Worm (Caenorhabditis elegans): ENCODE results near the gene C25E10.11.

C25E10.11 gene

DNA sequence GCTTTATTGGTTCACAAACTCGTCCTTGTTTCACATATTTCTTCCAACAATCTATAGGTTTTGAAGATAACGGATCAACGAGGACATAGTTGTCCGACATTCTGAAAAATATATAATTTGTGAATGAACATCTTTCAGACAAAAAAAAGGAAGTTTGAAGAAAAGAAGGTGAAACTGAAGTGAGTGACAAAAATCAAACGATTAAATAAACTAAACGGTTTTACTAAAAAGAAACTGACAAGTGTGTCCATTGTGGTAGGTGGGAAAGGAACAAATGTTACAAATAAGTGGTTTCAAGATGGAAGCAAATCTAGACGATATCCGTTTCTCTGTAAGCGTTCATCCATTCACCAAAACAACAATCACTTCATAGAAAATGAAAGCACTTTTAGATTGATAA, 3.8 kb upstream of the C25E10.11 start, which contains the start of gene C25E10.12:
C25E10.12 (minus strand) TSS at position 101 of the 400 bp plus-strand sequence.
- no peak for TF ChIP-seq tab-1 (GFP tag; IDR thresholded peaks at IDR 0.05)
- no peak for TF ChIP-seq flt-1 (GFP tag; IDR thresholded peaks at IDR 0.05)
- TF ChIP-seq T22C8.4 (GFP tag; IDR thresholded peaks at IDR 0.05) = no peak
- TF ChIP-seq ztf-23 (GFP tag; IDR thresholded peaks at IDR 0.05) = no peak
- no peak for TF ChIP-seq med-1 (GFP tag; optimal IDR thresholded peaks at IDR 0.05; ENCODE audit: insufficient read depth)
- TF ChIP-seq cog-1 (tag; optimal IDR thresholded peaks at IDR 0.05) = no peak
- TF ChIP-seq klf-2 (GFP tag; conservative IDR thresholded peaks at IDR 0.05) = no peak
- TF ChIP-seq ref-1 (GFP tag; conservative IDR thresholded peaks at IDR 0.05) = no peak

DNA sequence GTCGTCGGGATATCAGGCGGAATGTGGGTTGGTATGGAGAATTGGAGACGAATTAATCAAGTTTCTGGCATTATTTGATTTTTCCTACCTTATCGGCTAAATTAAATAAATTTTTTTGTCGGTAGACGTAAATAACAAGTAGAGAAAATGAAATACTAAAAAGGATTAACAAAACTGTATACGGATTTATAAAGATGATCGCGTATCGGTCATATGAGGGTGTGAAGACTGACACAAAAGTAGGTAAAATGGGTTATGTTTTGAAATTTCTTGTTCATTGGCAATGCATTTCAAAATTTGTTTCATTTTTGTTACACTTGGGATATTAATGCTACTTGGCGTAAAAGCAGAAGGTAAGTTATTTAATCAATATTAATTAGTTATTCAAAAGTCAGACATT, 941 bp upstream of the C25E10.11 start, which contains the start of the genes C25E10.16 and C25E10.13:
C25E10.16 (minus strand) TSS at position 101 of the 400 bp plus-strand sequence.
C25E10.13 (plus strand) TSS at position 256 of the 400 bp plus-strand sequence.
- TF ChIP-seq ref-1 (GFP tag; conservative IDR thresholded peaks at IDR 0.05) (no peak), cog-1 (tag; optimal IDR thresholded peaks at IDR 0.05) (no peak), T22C8.4 (GFP tag; IDR thresholded peaks at IDR 0.05) (no peak), ztf-29 (GFP tag; IDR thresholded peaks at IDR 0.05) (no peak), ztf-23 (GFP tag; IDR thresholded peaks at IDR 0.05) (no peak), klf-2 (GFP tag; conservative IDR thresholded peaks at IDR 0.05) (no peak), tab-1 (GFP tag; IDR thresholded peaks at IDR 0.05) (no peak), flt-1 (GFP tag; IDR thresholded peaks at IDR 0.05) (no peak), med-1 (GFP tag; optimal IDR thresholded peaks at IDR 0.05; ENCODE audit: insufficient read depth) (no peak)

DNA sequence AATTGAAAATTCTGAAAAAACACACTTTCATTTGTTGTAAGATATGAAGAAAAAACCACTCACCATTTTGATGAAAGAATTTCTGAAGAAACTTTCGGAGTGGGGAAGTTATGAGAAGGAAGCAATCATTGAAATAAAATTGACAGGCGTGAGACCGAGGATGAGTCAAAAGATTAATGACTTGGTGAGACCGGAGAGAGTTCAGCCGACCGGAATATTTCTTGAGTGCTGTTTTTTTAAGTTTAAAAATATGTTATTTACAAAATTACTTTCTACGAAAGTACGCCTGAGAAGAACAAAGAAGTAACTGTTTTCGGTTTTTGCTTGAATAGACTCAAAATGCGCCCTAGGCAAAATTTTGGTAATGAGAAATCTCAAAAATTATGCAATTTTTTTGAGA, 2.3 kb downstream of the C25E10.11 start, which contains the start of gene C25E10.10:
C25E10.10 (minus strand) TSS at position 101 of the 400 bp plus-strand sequence.
- TF ChIP-seq ztf-29 (GFP tag; IDR thresholded peaks at IDR 0.05) = no peak
- no peak for TF ChIP-seq ztf-23 (GFP tag; IDR thresholded peaks at IDR 0.05)
- no peak for TF ChIP-seq tab-1 (GFP tag; IDR thresholded peaks at IDR 0.05)
- no peak for TF ChIP-seq cog-1 (tag; optimal IDR thresholded peaks at IDR 0.05)
- no peak for TF ChIP-seq klf-2 (GFP tag; conservative IDR thresholded peaks at IDR 0.05)
- TF ChIP-seq med-1 (GFP tag; optimal IDR thresholded peaks at IDR 0.05; ENCODE audit: insufficient read depth) = no peak
- no peak for TF ChIP-seq flt-1 (GFP tag; IDR thresholded peaks at IDR 0.05)
- TF ChIP-seq T22C8.4 (GFP tag; IDR thresholded peaks at IDR 0.05) = no peak
- no peak for TF ChIP-seq ref-1 (GFP tag; conservative IDR thresholded peaks at IDR 0.05)

DNA sequence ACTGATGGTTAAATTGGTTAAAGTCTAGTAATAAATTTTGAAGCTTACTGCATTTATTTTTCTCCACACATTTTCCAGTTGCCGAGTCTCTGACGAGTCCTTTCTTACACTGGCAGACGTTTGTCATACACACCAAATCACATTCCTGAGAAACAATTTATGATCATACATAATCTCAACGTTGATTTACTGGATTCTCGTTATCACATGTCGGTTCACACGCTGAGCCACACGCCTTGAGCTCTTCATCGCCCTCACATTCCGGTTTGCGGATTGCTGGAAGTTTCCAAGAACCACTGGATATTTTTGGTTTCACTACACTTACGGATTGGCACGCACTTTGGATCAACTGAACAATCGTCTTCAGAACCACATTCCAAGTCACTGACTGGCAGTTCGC, 2.9 kb downstream of the C25E10.11 start:
- TF ChIP-seq flt-1 (GFP tag; IDR thresholded peaks at IDR 0.05) (no peak), ztf-29 (GFP tag; IDR thresholded peaks at IDR 0.05) (no peak), ref-1 (GFP tag; conservative IDR thresholded peaks at IDR 0.05) (no peak), tab-1 (GFP tag; IDR thresholded peaks at IDR 0.05) (no peak), med-1 (GFP tag; optimal IDR thresholded peaks at IDR 0.05; ENCODE audit: insufficient read depth) (no peak), T22C8.4 (GFP tag; IDR thresholded peaks at IDR 0.05) (no peak), klf-2 (GFP tag; conservative IDR thresholded peaks at IDR 0.05) (no peak), cog-1 (tag; optimal IDR thresholded peaks at IDR 0.05) (no peak), ztf-23 (GFP tag; IDR thresholded peaks at IDR 0.05) (no peak)

DNA sequence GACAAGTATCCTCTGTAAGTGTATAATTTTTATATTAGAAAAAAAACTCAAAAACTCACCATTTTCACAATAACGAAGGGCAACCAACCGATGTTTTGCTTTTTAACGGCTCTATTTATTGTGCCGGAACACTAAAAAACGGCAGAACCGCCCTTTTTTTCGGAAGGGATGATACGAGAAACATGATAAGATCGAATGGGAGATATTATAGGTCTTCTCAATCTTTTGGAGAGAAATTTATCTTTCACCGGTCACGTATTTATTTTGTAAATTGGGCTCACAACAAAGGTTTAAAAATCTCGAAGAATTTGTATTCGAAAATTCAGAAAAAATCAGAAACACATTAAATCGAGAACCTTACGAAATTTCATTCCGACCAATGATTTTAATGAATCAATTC, 3.8 kb downstream of the C25E10.11 start, which contains the start of gene swm-1:
swm-1 (minus strand) TSS at position 101 of the 400 bp plus-strand sequence.
- TF ChIP-seq ref-1 (GFP tag; conservative IDR thresholded peaks at IDR 0.05) = no peak
- no peak for TF ChIP-seq cog-1 (tag; optimal IDR thresholded peaks at IDR 0.05)
- no peak for TF ChIP-seq flt-1 (GFP tag; IDR thresholded peaks at IDR 0.05)
- no peak for TF ChIP-seq T22C8.4 (GFP tag; IDR thresholded peaks at IDR 0.05)
- no peak for TF ChIP-seq ztf-23 (GFP tag; IDR thresholded peaks at IDR 0.05)
- no peak for TF ChIP-seq ztf-29 (GFP tag; IDR thresholded peaks at IDR 0.05)
- TF ChIP-seq tab-1 (GFP tag; IDR thresholded peaks at IDR 0.05) = no peak
- TF ChIP-seq klf-2 (GFP tag; conservative IDR thresholded peaks at IDR 0.05) = no peak
- TF ChIP-seq med-1 (GFP tag; optimal IDR thresholded peaks at IDR 0.05; ENCODE audit: insufficient read depth) = no peak

DNA sequence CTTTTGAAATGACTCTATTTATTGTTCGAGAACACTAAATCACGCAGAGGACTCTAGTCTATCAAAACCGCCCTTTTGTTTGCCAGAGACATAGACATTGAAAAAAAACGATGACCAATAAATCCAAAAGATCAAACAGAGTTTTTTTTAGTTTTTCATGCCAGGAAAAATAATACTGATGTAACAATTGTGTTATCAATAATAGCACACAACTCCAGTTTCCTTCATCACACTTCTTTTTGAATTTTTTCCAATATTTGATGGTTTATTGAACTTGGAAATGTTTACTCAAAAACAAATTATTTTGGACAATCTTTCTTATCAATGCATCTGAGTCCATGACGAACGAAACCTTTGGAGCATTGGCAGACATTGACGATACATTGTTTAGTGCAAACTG, 4.6 kb downstream of the C25E10.11 start, which contains the start of gene C25E10.8:
C25E10.8 (minus strand) TSS at position 101 of the 400 bp plus-strand sequence.
- TF ChIP-seq klf-2 (GFP tag; conservative IDR thresholded peaks at IDR 0.05) (no peak), flt-1 (GFP tag; IDR thresholded peaks at IDR 0.05) (no peak), cog-1 (tag; optimal IDR thresholded peaks at IDR 0.05) (no peak), T22C8.4 (GFP tag; IDR thresholded peaks at IDR 0.05) (no peak), med-1 (GFP tag; optimal IDR thresholded peaks at IDR 0.05; ENCODE audit: insufficient read depth) (no peak), ref-1 (GFP tag; conservative IDR thresholded peaks at IDR 0.05) (no peak), ztf-23 (GFP tag; IDR thresholded peaks at IDR 0.05) (no peak), tab-1 (GFP tag; IDR thresholded peaks at IDR 0.05) (no peak)

DNA sequence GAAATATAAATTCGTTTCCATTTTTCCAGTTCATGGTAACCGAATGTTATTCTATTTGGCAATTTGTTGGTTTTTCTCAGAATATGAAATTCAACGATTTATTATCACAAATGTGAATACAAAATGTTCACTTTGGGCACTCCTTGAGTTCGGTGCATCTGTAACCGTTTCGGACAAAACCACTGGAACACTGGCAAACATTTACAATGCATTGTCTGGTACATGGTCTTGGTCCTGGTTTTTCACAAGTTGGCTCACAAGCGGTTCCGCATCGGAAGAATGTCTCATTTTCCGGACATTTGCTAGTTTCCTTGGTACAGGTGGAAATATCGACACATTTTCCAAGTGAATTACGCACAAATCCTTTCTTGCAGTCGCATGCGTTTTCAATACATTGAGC, 5.3 kb downstream of the C25E10.11 start:
- TF ChIP-seq med-1 (GFP tag; optimal IDR thresholded peaks at IDR 0.05; ENCODE audit: insufficient read depth) = no peak
- TF ChIP-seq ztf-23 (GFP tag; IDR thresholded peaks at IDR 0.05) = no peak
- TF ChIP-seq cog-1 (tag; optimal IDR thresholded peaks at IDR 0.05) = no peak
- no peak for TF ChIP-seq flt-1 (GFP tag; IDR thresholded peaks at IDR 0.05)
- TF ChIP-seq tab-1 (GFP tag; IDR thresholded peaks at IDR 0.05) = no peak
- no peak for TF ChIP-seq ref-1 (GFP tag; conservative IDR thresholded peaks at IDR 0.05)
- TF ChIP-seq ztf-29 (GFP tag; IDR thresholded peaks at IDR 0.05) = no peak
- TF ChIP-seq T22C8.4 (GFP tag; IDR thresholded peaks at IDR 0.05) = no peak
- TF ChIP-seq klf-2 (GFP tag; conservative IDR thresholded peaks at IDR 0.05) = no peak

DNA sequence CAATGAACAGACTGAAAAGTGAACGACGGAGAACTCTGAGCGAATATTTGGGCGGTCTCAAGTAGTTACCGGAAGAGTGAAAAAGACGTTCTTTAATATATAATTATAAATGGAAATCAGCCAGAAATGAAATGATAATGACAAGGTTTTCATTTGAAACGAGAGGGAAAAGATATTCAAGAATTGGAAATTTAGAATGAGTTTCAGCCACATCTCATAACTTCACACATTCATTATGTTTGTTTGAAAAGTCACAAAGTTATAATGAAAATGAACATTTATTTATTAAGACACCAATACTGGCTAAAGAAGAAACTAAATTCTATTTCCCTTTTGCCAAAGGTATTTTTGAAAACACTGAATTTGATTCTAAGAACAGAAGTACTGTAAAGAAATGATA, 7.4 kb downstream of the C25E10.11 start, which contains the start of gene C25E10.7:
C25E10.7 (minus strand) TSS at position 101 of the 400 bp plus-strand sequence.
- TF ChIP-seq med-1 (GFP tag; optimal IDR thresholded peaks at IDR 0.05; ENCODE audit: insufficient read depth) (no peak), ref-1 (GFP tag; conservative IDR thresholded peaks at IDR 0.05) (no peak), tab-1 (GFP tag; IDR thresholded peaks at IDR 0.05) (no peak), ztf-29 (GFP tag; IDR thresholded peaks at IDR 0.05) (no peak), flt-1 (GFP tag; IDR thresholded peaks at IDR 0.05) (no peak), ztf-23 (GFP tag; IDR thresholded peaks at IDR 0.05) (no peak), T22C8.4 (GFP tag; IDR thresholded peaks at IDR 0.05) (no peak), cog-1 (tag; optimal IDR thresholded peaks at IDR 0.05) (no peak), klf-2 (GFP tag; conservative IDR thresholded peaks at IDR 0.05) (no peak)

DNA sequence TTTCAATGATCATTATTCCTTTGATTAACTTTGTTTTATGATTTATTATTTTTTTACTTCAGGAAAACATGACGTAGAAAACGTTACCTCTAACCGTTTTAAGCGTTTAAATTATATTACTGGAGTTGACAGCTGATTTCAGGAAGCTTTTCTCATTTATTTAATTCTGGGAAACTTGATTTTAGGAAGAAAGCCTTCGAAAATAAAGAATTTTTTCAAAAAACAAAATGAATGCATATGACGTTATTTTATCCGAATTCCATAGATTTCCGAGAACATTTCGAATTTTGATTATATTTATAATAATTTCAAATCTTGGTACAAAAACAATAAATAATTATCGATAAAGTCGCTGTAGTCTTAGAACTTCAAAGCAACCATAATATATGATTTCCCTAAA, 9.3 kb downstream of the C25E10.11 start:
- no peak for TF ChIP-seq tab-1 (GFP tag; IDR thresholded peaks at IDR 0.05)
- TF ChIP-seq klf-2 (GFP tag; conservative IDR thresholded peaks at IDR 0.05) = no peak
- no peak for TF ChIP-seq ref-1 (GFP tag; conservative IDR thresholded peaks at IDR 0.05)
- TF ChIP-seq ztf-29 (GFP tag; IDR thresholded peaks at IDR 0.05) = no peak
- no peak for TF ChIP-seq ztf-23 (GFP tag; IDR thresholded peaks at IDR 0.05)
- TF ChIP-seq med-1 (GFP tag; optimal IDR thresholded peaks at IDR 0.05; ENCODE audit: insufficient read depth) = no peak
- no peak for TF ChIP-seq flt-1 (GFP tag; IDR thresholded peaks at IDR 0.05)
- no peak for TF ChIP-seq cog-1 (tag; optimal IDR thresholded peaks at IDR 0.05)
- no peak for TF ChIP-seq T22C8.4 (GFP tag; IDR thresholded peaks at IDR 0.05)

Measured in whole organism, midembryonic.